Worm (Caenorhabditis elegans) whole organism, young adult: ENCODE measurements around the gene cut-1.

Source experiments
- B0035.1 ChIP-seq: sonication (generic microtip); optimal IDR thresholded peaks from 2 replicates; lab custom pipeline; 2016; ENCODE audit warnings: missing genetic modification characterization, mild to moderate bottlenecking, missing compliant biosample characterization, missing genotype, missing genetic modification reagents
- B0336.3 ChIP-seq: fragments of 200-800 bp; sonication (Bioruptor generic); IDR thresholded peaks from 2 replicates; pipeline ENCODE4 v1.3.6; 2022; ENCODE audit warnings: missing genetic modification characterization, missing compliant biosample characterization
- F10E7.11 ChIP-seq: sonication (generic microtip); optimal IDR thresholded peaks from 2 replicates; lab custom pipeline; 2017; ENCODE audit warnings: mild to moderate bottlenecking, missing genetic modification characterization, moderate library complexity, missing compliant biosample characterization
- F37B4.10 ChIP-seq: fragments of 200-800 bp; sonication (Bioruptor generic); IDR thresholded peaks from 2 replicates; pipeline ENCODE4 v1.3.6; 2022; ENCODE audit warnings: missing genetic modification characterization, missing compliant biosample characterization
- F39B2.1 ChIP-seq: fragments of 200-800 bp; sonication (Bioruptor generic); IDR thresholded peaks from 2 replicates; pipeline ENCODE4 v1.3.6; 2022; ENCODE audit warnings: missing genetic modification reagents, missing genetic modification characterization, missing compliant biosample characterization
- F52B5.7 ChIP-seq: sonication (generic microtip); optimal IDR thresholded peaks from 2 replicates; lab custom pipeline; 2016; ENCODE audit warnings: mild to moderate bottlenecking, missing genetic modification characterization, missing compliant biosample characterization
- K11D2.4 ChIP-seq: fragments of 200-800 bp; sonication (Bioruptor generic); IDR thresholded peaks from 2 replicates; pipeline ENCODE4 v1.3.6; 2022; ENCODE audit warnings: missing genetic modification reagents, missing genetic modification characterization, missing compliant biosample characterization
- K12H6.12 ChIP-seq: fragments of 200-800 bp; sonication (Bioruptor generic); optimal IDR thresholded peaks from 2 replicates; lab custom pipeline; 2018; ENCODE audit warnings: mild to moderate bottlenecking, missing genetic modification characterization, missing compliant biosample characterization
- Y67H2A.10 ChIP-seq: fragments of 200-800 bp; sonication (Bioruptor generic); conservative IDR thresholded peaks from 2 replicates; pipeline ENCODE4 v1.3.6; 2022; ENCODE audit warnings: missing genetic modification reagents, missing genetic modification characterization, missing compliant biosample characterization
- ZK185.1 ChIP-seq: sonication (generic microtip); optimal IDR thresholded peaks from 2 replicates; lab custom pipeline; 2016; ENCODE audit warnings: mild to moderate bottlenecking, missing genetic modification characterization, missing compliant biosample characterization; ENCODE audit not compliant: poor library complexity, severe bottlenecking
- aptf-2 ChIP-seq: fragments of 200-800 bp; sonication (Bioruptor generic); conservative IDR thresholded peaks from 2 replicates; pipeline ENCODE4 v1.3.6; 2022; ENCODE audit warnings: missing genetic modification reagents, missing genetic modification characterization, missing compliant biosample characterization
- aptf-3 ChIP-seq: fragments of 200-800 bp; sonication (Bioruptor generic); IDR thresholded peaks from 2 replicates; pipeline ENCODE4 v1.3.6; 2022; ENCODE audit warnings: missing genetic modification characterization, missing compliant biosample characterization
- attf-5 ChIP-seq: fragments of 200-800 bp; sonication (Bioruptor generic); optimal IDR thresholded peaks from 2 replicates; lab custom pipeline; 2018; ENCODE audit warnings: mild to moderate bottlenecking, missing genetic modification characterization, missing compliant biosample characterization
- ccch-3 ChIP-seq: fragments of 200-800 bp; sonication (Bioruptor generic); optimal IDR thresholded peaks from 2 replicates; lab custom pipeline; 2018; ENCODE audit warnings: mild to moderate bottlenecking, missing genetic modification characterization, missing compliant biosample characterization
- dox-1 ChIP-seq: fragments of 200-800 bp; sonication (Bioruptor generic); IDR thresholded peaks from 2 replicates; pipeline ENCODE4 v1.3.6; 2022; ENCODE audit warnings: missing genetic modification reagents, missing genetic modification characterization, missing compliant biosample characterization
- ekl-4 ChIP-seq: fragments of 200-800 bp; sonication (Bioruptor generic); IDR thresholded peaks from 2 replicates; pipeline ENCODE4 v1.3.6; 2022; ENCODE audit warnings: missing genetic modification reagents, missing genetic modification characterization, missing compliant biosample characterization
- fkh-3 ChIP-seq: sonication (generic microtip); optimal IDR thresholded peaks from 2 replicates; lab custom pipeline; 2016; ENCODE audit warnings: mild to moderate bottlenecking, missing genetic modification characterization, missing compliant biosample characterization
- him-1 ChIP-seq: sonication (generic microtip); optimal IDR thresholded peaks from 2 replicates; lab custom pipeline; 2016; ENCODE audit warnings: missing genotype, missing genetic modification reagents, missing genetic modification characterization, missing compliant biosample characterization
- hlh-26 ChIP-seq: fragments of 200-800 bp; sonication (Bioruptor generic); conservative IDR thresholded peaks from 2 replicates; pipeline ENCODE4 v1.3.6; 2022; ENCODE audit warnings: missing genetic modification reagents, missing genetic modification characterization, missing compliant biosample characterization
- hmg-20 ChIP-seq: fragments of 200-800 bp; sonication (Bioruptor generic); IDR thresholded peaks from 2 replicates; pipeline ENCODE4 v1.3.6; 2022; ENCODE audit warnings: missing genetic modification reagents, missing genetic modification characterization, missing compliant biosample characterization
- let-526 ChIP-seq: fragments of 200-800 bp; sonication (Bioruptor generic); IDR thresholded peaks from 2 replicates; pipeline ENCODE4 v1.3.6; 2022; ENCODE audit warnings: missing genetic modification reagents, missing genetic modification characterization, missing compliant biosample characterization
- let-607 ChIP-seq, 2 experiments: fragments of 200-800 bp in 1 of 2; sonication (Bioruptor generic) in 1 of 2; sonication (generic microtip) in 1 of 2; optimal IDR thresholded peaks; 2 replicates each; lab custom pipeline; 2016 to 2018; ENCODE audit warnings: mild to moderate bottlenecking in 2 of 2, missing compliant biosample characterization in 2 of 2, missing genetic modification characterization in 2 of 2, moderate library complexity in 2 of 2, missing genotype in 1 of 2
- lin-35 ChIP-seq, 3 experiments: fragments of 150-350 bp in 2 of 3; sonication (generic microtip) in 1 of 3; optimal IDR thresholded peaks; 2 replicates each; lab custom pipeline; 2014 to 2018; ENCODE audit warnings: missing biosample characterization in 3 of 3, missing genetic modification characterization in 3 of 3, missing genetic modification reagents in 3 of 3
- lin-40 ChIP-seq: sonication (generic microtip); optimal IDR thresholded peaks from 2 replicates; lab custom pipeline; 2016; ENCODE audit warnings: missing genetic modification characterization, mild to moderate bottlenecking, missing compliant biosample characterization, missing genotype, missing genetic modification reagents
- lin-54 ChIP-seq: fragments of 200-800 bp; sonication (Bioruptor generic); optimal IDR thresholded peaks from 2 replicates; lab custom pipeline; 2018; ENCODE audit warnings: mild to moderate bottlenecking, missing genetic modification characterization, missing compliant biosample characterization
- lir-1 ChIP-seq: fragments of 200-800 bp; sonication (Bioruptor generic); conservative IDR thresholded peaks from 2 replicates; pipeline ENCODE4 v1.3.6; 2022; ENCODE audit warnings: missing genetic modification reagents, missing genetic modification characterization, missing compliant biosample characterization
- madf-3 ChIP-seq: fragments of 200-800 bp; sonication (Bioruptor generic); IDR thresholded peaks from 2 replicates; pipeline ENCODE4 v1.3.6; 2022; ENCODE audit warnings: missing genetic modification reagents, missing genetic modification characterization, missing compliant biosample characterization
- madf-6 ChIP-seq: fragments of 200-800 bp; sonication (Bioruptor generic); IDR thresholded peaks from 2 replicates; pipeline ENCODE4 v1.3.6; 2022; ENCODE audit warnings: missing genetic modification reagents, missing genetic modification characterization, missing compliant biosample characterization
- mxl-1 ChIP-seq: sonication (generic microtip); optimal IDR thresholded peaks from 2 replicates; lab custom pipeline; 2016; ENCODE audit warnings: missing genetic modification characterization, missing compliant biosample characterization
- nfya-2 ChIP-seq: fragments of 200-800 bp; sonication (Bioruptor generic); IDR thresholded peaks from 2 replicates; pipeline ENCODE4 v1.3.6; 2022; ENCODE audit warnings: missing genetic modification reagents, missing genetic modification characterization, missing compliant biosample characterization
- nhr-120 ChIP-seq: fragments of 200-800 bp; sonication (Bioruptor generic); IDR thresholded peaks from 2 replicates; pipeline ENCODE4 v1.3.6; 2022; ENCODE audit warnings: missing genetic modification characterization, missing compliant biosample characterization
- nhr-179 ChIP-seq: sonication (generic microtip); optimal IDR thresholded peaks from 2 replicates; lab custom pipeline; 2016; ENCODE audit warnings: mild to moderate bottlenecking, missing genetic modification characterization, missing compliant biosample characterization
- pbrm-1 ChIP-seq: fragments of 200-800 bp; sonication (Bioruptor generic); IDR thresholded peaks from 2 replicates; pipeline ENCODE4 v1.3.6; 2022; ENCODE audit warnings: missing genetic modification reagents, missing genetic modification characterization, missing compliant biosample characterization
- rec-8 ChIP-seq, 2 experiments: sonication (generic microtip); optimal IDR thresholded peaks; 2 replicates each; lab custom pipeline; 2016; ENCODE audit warnings: mild to moderate bottlenecking in 2 of 2, missing genetic modification characterization in 2 of 2, missing genetic modification reagents in 2 of 2, missing genotype in 2 of 2, missing biosample characterization in 1 of 2, missing compliant biosample characterization in 1 of 2, moderate library complexity in 1 of 2
- rpc-1 ChIP-seq, 2 experiments: fragments of 150-350 bp in 1 of 2; sonication (generic microtip) in 1 of 2; optimal IDR thresholded peaks; 2 replicates each; lab custom pipeline; 2014 to 2018; ENCODE audit warnings: missing biosample characterization in 1 of 2, missing genetic modification characterization in 1 of 2, missing genetic modification reagents in 1 of 2, missing genotype in 1 of 2
- sdz-38 ChIP-seq: sonication (generic microtip); optimal IDR thresholded peaks from 2 replicates; lab custom pipeline; 2016; ENCODE audit warnings: missing genotype, missing genetic modification characterization, missing compliant biosample characterization
- tbp1 ChIP-seq: fragments of 200-800 bp; sonication (Bioruptor generic); optimal IDR thresholded peaks from 2 replicates; lab custom pipeline; 2018; ENCODE audit warnings: mild to moderate bottlenecking, missing genetic modification characterization, missing compliant biosample characterization
- tlf-1 ChIP-seq: fragments of 200-800 bp; sonication (Bioruptor generic); optimal IDR thresholded peaks from 2 replicates; lab custom pipeline; 2018; ENCODE audit warnings: mild to moderate bottlenecking, missing genetic modification characterization, missing compliant biosample characterization
- zfh-2 ChIP-seq: fragments of 200-800 bp; sonication (Bioruptor generic); conservative IDR thresholded peaks from 2 replicates; pipeline ENCODE4 v1.3.6; 2022; ENCODE audit warnings: missing genetic modification reagents, missing genetic modification characterization, missing compliant biosample characterization
- ztf-18 ChIP-seq: sonication (generic microtip); optimal IDR thresholded peaks from 2 replicates; lab custom pipeline; 2016; ENCODE audit warnings: missing genotype, mild to moderate bottlenecking, missing genetic modification characterization, missing compliant biosample characterization

cut-1 gene

DNA sequence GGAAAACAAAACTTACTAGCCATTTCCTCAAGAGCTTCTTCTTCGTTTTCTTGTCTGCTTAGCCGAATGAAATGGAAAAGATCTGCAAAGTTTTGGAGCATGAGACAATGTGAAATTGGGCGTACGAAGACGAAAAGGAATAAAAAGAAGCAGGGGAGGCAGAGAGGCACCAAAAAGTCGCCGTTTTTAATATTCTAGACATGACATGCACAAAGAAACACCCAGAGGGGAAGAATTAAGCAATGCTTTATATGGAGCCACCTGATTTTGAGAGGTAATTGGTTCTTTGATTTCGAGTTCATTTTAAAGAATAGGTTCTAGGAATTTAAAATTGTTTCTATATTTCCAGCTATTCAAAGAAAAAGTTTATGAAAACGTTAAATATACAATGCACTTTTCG lies 45.2 kb downstream of the cut-1 start, which contains the start of gene T24F1.4:
TSS of gene T24F1.4 (minus strand) at position 101 of the 400 bp plus-strand sequence.
- TF ChIP-seq him-1 = no peak
- TF ChIP-seq sdz-38 (tag; lab: Kevin White, UChicago) = no peak
- TF ChIP-seq pbrm-1 (GFP tag; lab: Robert Waterston, UW) = no peak
- no peak for TF ChIP-seq F10E7.11 (tag; lab: Kevin White, UChicago)
- no peak for TF ChIP-seq ekl-4 (GFP tag; lab: Robert Waterston, UW)
- TF ChIP-seq nhr-179 (tag; lab: Kevin White, UChicago) = no peak
- TF ChIP-seq madf-3 (GFP tag; lab: Robert Waterston, UW) = no peak
- no peak for TF ChIP-seq ccch-3 (GFP tag; lab: Kevin White, UChicago)
- TF ChIP-seq tbp1 = no peak
- no peak for TF ChIP-seq hmg-20 (GFP tag; lab: Robert Waterston, UW)
- TF ChIP-seq lin-54 = no peak
- TF ChIP-seq ZK185.1 (tag; lab: Kevin White, UChicago) = no peak
- TF ChIP-seq rpc-1 (optimal IDR thresholded peaks at IDR 0.05; lab: Kevin White, UChicago) = no peak
- TF ChIP-seq rpc-1 (tag; optimal IDR thresholded peaks at IDR 0.05; lab: Kevin White, UChicago) = no peak
- no peak for TF ChIP-seq nhr-120 (GFP tag; lab: Robert Waterston, UW)
- no peak for TF ChIP-seq nfya-2 (GFP tag; lab: Robert Waterston, UW)
- TF ChIP-seq tlf-1 (GFP tag; lab: Kevin White, UChicago) = no peak
- no peak for TF ChIP-seq rec-8 (tag; optimal IDR thresholded peaks at IDR 0.05; lab: Kevin White, UChicago)

DNA sequence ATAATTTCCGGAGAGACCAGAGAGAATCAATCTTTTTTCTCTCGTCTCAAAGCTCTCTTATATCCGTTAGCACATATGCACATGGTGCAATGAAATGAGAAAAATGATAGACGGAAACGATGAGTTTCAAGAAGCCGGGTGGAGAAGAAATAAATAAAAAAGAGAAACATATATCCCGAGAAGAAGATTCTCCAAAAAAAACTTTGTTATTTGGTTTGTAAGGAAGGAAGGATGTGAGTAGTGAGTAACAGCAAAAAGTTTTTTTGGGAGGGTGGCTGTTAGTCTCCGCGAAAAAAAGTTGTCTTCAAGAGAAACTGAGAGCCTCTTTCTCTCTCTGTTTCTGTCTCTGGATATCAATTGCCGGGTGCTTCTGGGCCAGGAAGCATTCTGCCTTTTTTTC lies 47.7 kb downstream of the cut-1 start:
- no peak for TF ChIP-seq lin-35 (GFP tag; optimal IDR thresholded peaks at IDR 0.05; lab: Kevin White, UChicago)
- no peak for TF ChIP-seq mxl-1 (tag; lab: Kevin White, UChicago)
- no peak for TF ChIP-seq B0336.3 (GFP tag; lab: Robert Waterston, UW)
- TF ChIP-seq lin-40 = no peak
- TF ChIP-seq pbrm-1 (GFP tag; lab: Robert Waterston, UW) = no peak
- no peak for TF ChIP-seq nhr-120 (GFP tag; lab: Robert Waterston, UW)
- no peak for TF ChIP-seq ztf-18
- no peak for TF ChIP-seq dox-1 (GFP tag; lab: Robert Waterston, UW)
- no peak for TF ChIP-seq B0035.1
- no peak for TF ChIP-seq attf-5 (GFP tag; lab: Kevin White, UChicago)
- TF ChIP-seq rpc-1 (optimal IDR thresholded peaks at IDR 0.05; lab: Kevin White, UChicago) = no peak
- TF ChIP-seq rpc-1 (tag; optimal IDR thresholded peaks at IDR 0.05; lab: Kevin White, UChicago) = no peak
- TF ChIP-seq hmg-20 (GFP tag; lab: Robert Waterston, UW) = no peak
- no peak for TF ChIP-seq Y67H2A.10 (GFP tag; lab: Robert Waterston, UW)
- no peak for TF ChIP-seq aptf-2 (GFP tag; lab: Robert Waterston, UW)
- no peak for TF ChIP-seq F37B4.10
- TF ChIP-seq madf-6 (GFP tag; lab: Robert Waterston, UW) = no peak

DNA sequence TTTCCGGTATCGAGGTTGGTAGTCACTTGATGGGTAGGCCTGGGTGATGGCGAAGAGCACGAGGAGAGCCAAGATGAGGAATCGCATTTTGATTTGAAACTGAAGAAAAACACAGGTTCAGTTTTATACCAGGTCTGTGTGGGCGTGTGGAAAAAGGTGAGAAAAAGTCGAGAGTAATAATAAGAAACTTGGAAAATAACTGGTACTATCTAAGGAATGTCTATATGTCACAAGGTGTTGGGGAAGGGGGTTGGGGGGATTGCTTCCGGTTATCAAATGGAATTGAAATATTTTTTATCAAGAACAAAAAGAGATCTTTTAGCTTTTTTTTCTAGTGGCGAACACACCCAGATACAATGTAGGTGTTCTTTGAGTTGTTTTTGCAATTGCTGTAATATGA lies 50.7 kb downstream of the cut-1 start, which contains the start of gene nlp-51:
TSS of gene nlp-51 (minus strand) at position 101 of the 400 bp plus-strand sequence.
- TF ChIP-seq F52B5.7 (tag; lab: Kevin White, UChicago) (no peak), K11D2.4 (GFP tag; lab: Robert Waterston, UW) (no peak), aptf-3 (GFP tag; lab: Robert Waterston, UW) (no peak), zfh-2 (no peak), F39B2.1 (GFP tag; lab: Robert Waterston, UW) (no peak), let-607 (tag; optimal IDR thresholded peaks at IDR 0.05; lab: Kevin White, UChicago) (no peak), lir-1 (GFP tag; lab: Robert Waterston, UW) (no peak), hlh-26 (no peak), dox-1 (GFP tag; lab: Robert Waterston, UW) (no peak), fkh-3 (tag; lab: Kevin White, UChicago) (no peak), K12H6.12 (tag; lab: Kevin White, UChicago) (no peak), let-526 (GFP tag; lab: Robert Waterston, UW) (no peak)
